Worm (Caenorhabditis elegans): ENCODE measurements around the gene C14E2.5.

DNA sequence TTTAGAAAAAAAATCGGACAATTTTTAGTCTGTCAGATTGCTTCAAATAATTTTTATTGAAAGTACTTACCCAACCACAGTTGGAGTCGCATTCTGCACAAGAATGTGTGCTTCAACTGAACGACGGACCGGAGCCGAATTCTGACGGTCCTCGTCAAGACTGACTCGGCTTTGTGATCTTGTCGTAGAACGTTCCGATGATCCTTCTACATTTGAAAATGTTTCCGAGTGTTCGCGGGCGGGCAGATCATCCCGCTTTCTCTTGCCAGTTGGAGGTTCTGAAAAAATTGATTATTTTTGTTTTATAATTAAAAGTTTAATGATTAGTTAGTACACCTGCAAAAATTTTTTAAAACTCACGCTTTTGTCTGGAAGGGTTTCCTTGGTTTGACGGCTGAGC lies 22.5 kb upstream of the C14E2.5 start:
- no peak for TF ChIP-seq cog-1 (tag; optimal IDR thresholded peaks at IDR 0.05)
- TF ChIP-seq T22C8.4 (GFP tag; IDR thresholded peaks at IDR 0.05) = no peak
- TF ChIP-seq flt-1 (GFP tag; IDR thresholded peaks at IDR 0.05) = no peak
- no peak for TF ChIP-seq klf-2 (GFP tag; conservative IDR thresholded peaks at IDR 0.05)
- no peak for TF ChIP-seq ztf-29 (GFP tag; IDR thresholded peaks at IDR 0.05)
- TF ChIP-seq tab-1 (GFP tag; IDR thresholded peaks at IDR 0.05) = no peak
- TF ChIP-seq ztf-23 (GFP tag; IDR thresholded peaks at IDR 0.05) = no peak
- no peak for TF ChIP-seq ref-1 (GFP tag; conservative IDR thresholded peaks at IDR 0.05)
- no peak for TF ChIP-seq med-1 (GFP tag; optimal IDR thresholded peaks at IDR 0.05; ENCODE audit: insufficient read depth)
